Fruit fly (Drosophila melanogaster): ENCODE results near the gene RagA-B.

Gene RagA-B

DNA sequence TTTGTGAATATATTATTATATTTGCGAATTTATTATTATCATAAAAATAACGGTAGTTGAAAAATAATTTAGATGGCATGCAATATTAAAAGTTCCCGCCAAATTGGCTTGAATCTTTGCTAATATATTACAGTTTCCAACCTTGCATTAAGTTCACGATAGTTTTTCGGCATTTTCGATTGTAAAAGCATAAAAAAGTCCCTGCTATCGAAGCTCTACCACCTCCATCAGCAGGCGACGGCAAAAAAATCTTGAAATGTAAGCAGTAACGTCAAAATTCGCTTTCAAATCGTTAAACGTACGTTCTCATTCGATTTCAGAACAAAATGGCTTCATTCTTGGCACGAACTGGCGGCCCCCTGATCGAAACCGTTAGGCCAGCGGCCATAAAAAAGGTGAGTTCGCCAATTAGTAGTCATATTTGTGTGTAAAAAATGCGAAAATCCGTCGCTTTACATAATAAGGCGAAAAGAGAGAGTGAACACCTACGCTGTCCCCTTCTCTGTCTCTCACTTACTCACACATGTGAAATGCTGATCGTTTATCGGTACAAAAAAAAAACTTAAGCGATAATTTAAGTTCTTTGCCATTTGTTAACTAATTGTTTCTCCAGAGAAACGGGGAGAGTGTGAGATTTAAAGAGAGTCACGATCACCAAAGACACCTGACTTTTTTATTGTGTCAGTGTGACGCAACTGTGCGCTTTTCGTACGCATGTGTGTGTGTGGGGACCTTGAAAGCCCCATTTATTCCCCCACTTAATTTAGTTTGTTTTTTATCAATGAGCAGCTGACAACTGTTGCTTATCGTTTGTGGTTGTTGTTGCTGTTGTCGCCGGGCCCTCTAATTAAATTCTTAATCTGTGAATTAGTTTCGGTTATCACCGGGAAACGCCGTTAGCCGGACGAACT, 45.4 kb downstream of the RagA-B start, which contains the start of gene ScsbetaA (continued):
- TF ChIP-seq CG42726 (GFP tag; IDR thresholded peaks at IDR 0.05; ENCODE audit: partially characterized antibody) (peak; percentile 89), CG13287 (GFP tag; IDR thresholded peaks at IDR 0.05; ENCODE audit: partially characterized antibody) (peak; percentile 88), ttk (GFP tag; IDR thresholded peaks at IDR 0.05) (no peak), fd64A (GFP tag; optimal IDR thresholded peaks at IDR 0.05) (no peak), CG8290 (GFP tag; optimal IDR thresholded peaks at IDR 0.05) (peak; percentile 8), CG8290 (tag; optimal IDR thresholded peaks at IDR 0.05) (no peak), CG11504 (tag; optimal IDR thresholded peaks at IDR 0.05) (no peak), CG17612 (GFP tag; IDR thresholded peaks at IDR 0.05) (no peak), gro (GFP tag; optimal IDR thresholded peaks at IDR 0.05) (no peak), Doc2 (GFP tag; IDR thresholded peaks at IDR 0.05) (no peak), Rx (GFP tag; IDR thresholded peaks at IDR 0.05) (no peak), Dfd (GFP tag; optimal IDR thresholded peaks at IDR 0.05) (no peak), kah (GFP tag; optimal IDR thresholded peaks at IDR 0.05) (peak; percentile 22), CG11247 (GFP tag; IDR thresholded peaks at IDR 0.05) (no peak), CG18764 (GFP tag; optimal IDR thresholded peaks at IDR 0.05) (no peak), fd3F (GFP tag; optimal IDR thresholded peaks at IDR 0.05) (no peak), CG12769 (tag; optimal IDR thresholded peaks at IDR 0.05) (peak; percentile 62), Vsx1 (GFP tag; optimal IDR thresholded peaks at IDR 0.05) (peak; percentile 13), sens-2 (GFP tag; IDR thresholded peaks at IDR 0.05) (no peak), CG6254 (GFP tag; optimal IDR thresholded peaks at IDR 0.05) (no peak), TFAM (GFP tag; optimal IDR thresholded peaks at IDR 0.05) (no peak), CG5953 (GFP tag; IDR thresholded peaks at IDR 0.05) (no peak), CG12104 (GFP tag; optimal IDR thresholded peaks at IDR 0.05) (no peak), cwo (GFP tag; optimal IDR thresholded peaks at IDR 0.05) (peak; percentile 63), Sox102F (GFP tag; optimal IDR thresholded peaks at IDR 0.05) (no peak), CG11560 (tag; IDR thresholded peaks at IDR 0.05) (no peak), disco-r (GFP tag; optimal IDR thresholded peaks at IDR 0.05) (no peak), hb (GFP tag; IDR thresholded peaks at IDR 0.05; ENCODE audit: partially characterized antibody) (peak; percentile 76; the same call in 2 of the 3 replicates), crol (GFP tag; IDR thresholded peaks at IDR 0.05) (no peak), CG6854 (GFP tag; optimal IDR thresholded peaks at IDR 0.05) (no peak), abd-A (tag; optimal IDR thresholded peaks at IDR 0.05) (peak; percentile 60), Myb (GFP tag; optimal IDR thresholded peaks at IDR 0.05) (peak; percentile 72), CG10543 (GFP tag; optimal IDR thresholded peaks at IDR 0.05) (peak; percentile 55), insv (GFP tag; optimal IDR thresholded peaks at IDR 0.05) (no peak), CG18599 (GFP tag; optimal IDR thresholded peaks at IDR 0.05) (no peak), prd (optimal IDR thresholded peaks at IDR 0.05) (no peak), prd (GFP tag; IDR thresholded peaks at IDR 0.05) (no peak), br (optimal IDR thresholded peaks at IDR 0.05) (no peak), gsb-n (tag; optimal IDR thresholded peaks at IDR 0.05) (no peak), Oli (tag; optimal IDR thresholded peaks at IDR 0.05) (no peak), CG2120 (GFP tag; optimal IDR thresholded peaks at IDR 0.05) (peak; percentile 2), CG3281 (GFP tag; optimal IDR thresholded peaks at IDR 0.05) (peak; percentile 31), MBD-R2 (GFP tag; IDR thresholded peaks at IDR 0.05) (peak; percentile 39), rib (GFP tag; IDR thresholded peaks at IDR 0.05) (peak; percentile 38; the same call in 1 of the 2 replicates), Bdp1 (GFP tag; optimal IDR thresholded peaks at IDR 0.05) (no peak), CG30431 (GFP tag; optimal IDR thresholded peaks at IDR 0.05) (no peak), unc-4 (GFP tag; IDR thresholded peaks at IDR 0.05; ENCODE audit: partially characterized antibody) (peak; percentile 85), al (GFP tag; IDR thresholded peaks at IDR 0.05) (no peak), Ets65A (GFP tag) (peak; percentile 19), CG1832 (GFP tag; optimal IDR thresholded peaks at IDR 0.05) (no peak)
